Worm (Caenorhabditis elegans): ENCODE measurements around the gene Y105C5B.19.

- TF ChIP-seq nhr-25 (tag; optimal IDR thresholded peaks at IDR 0.05) (no peak), pqm-1 (tag; optimal IDR thresholded peaks at IDR 0.05) (no peak), snpc-4 (tag; optimal IDR thresholded peaks at IDR 0.05) (no peak), fkh-10 (GFP tag; optimal IDR thresholded peaks at IDR 0.05) (no peak), ceh-82 (tag; optimal IDR thresholded peaks at IDR 0.05) (no peak), nhr-76 (tag; optimal IDR thresholded peaks at IDR 0.05) (no peak), nfya-1 (tag; optimal IDR thresholded peaks at IDR 0.05; ENCODE audit: insufficient read depth) (no peak)
Measured at ce11 chrIV:15964307-15964706, 19.5 kb downstream of the Y105C5B.19 start, which contains the start of gene Y105C5B.18.
